Fruit fly (Drosophila melanogaster): ENCODE results near the gene CG17834.

The CG17834 gene

dm6 chr2L:8514748-8515147, 14.2 kb upstream of the CG17834 start, which contains the start of the genes CG13097 and PIG-U (continued):
- TF ChIP-seq MBD-R2 (GFP tag; IDR thresholded peaks at IDR 0.05) (peak; percentile 91; the same call in 1 of the 2 replicates), eyg (GFP tag; optimal IDR thresholded peaks at IDR 0.05) (no peak), CG3065 (GFP tag; optimal IDR thresholded peaks at IDR 0.05) (peak; percentile 53), CG3281 (GFP tag; optimal IDR thresholded peaks at IDR 0.05) (peak; percentile 77), knrl (GFP tag; IDR thresholded peaks at IDR 0.05; ENCODE audit: partially characterized antibody) (peak; percentile 95), lmd (GFP tag; IDR thresholded peaks at IDR 0.05) (peak; percentile 72), CG4404 (GFP tag; IDR thresholded peaks at IDR 0.05) (peak; percentile 68), fd96Cb (tag; optimal IDR thresholded peaks at IDR 0.05) (peak; percentile 53), CG7271 (tag; optimal IDR thresholded peaks at IDR 0.05) (peak; percentile 33), Ssrp (tag; optimal IDR thresholded peaks at IDR 0.05) (peak; percentile 63), cg (GFP tag; optimal IDR thresholded peaks at IDR 0.05) (no peak), ewg (GFP tag; optimal IDR thresholded peaks at IDR 0.05) (peak; percentile 34), fd102C (GFP tag; optimal IDR thresholded peaks at IDR 0.05) (peak; percentile 36), CG12391 (tag; optimal IDR thresholded peaks at IDR 0.05) (peak; percentile 91), CG3726 (GFP tag; IDR thresholded peaks at IDR 0.05) (no peak), ind (GFP tag; optimal IDR thresholded peaks at IDR 0.05) (peak; percentile 87), CG5245 (GFP tag; optimal IDR thresholded peaks at IDR 0.05) (peak; percentile 58), inv (GFP tag; IDR thresholded peaks at IDR 0.05; ENCODE audit: partially characterized antibody) (peak; percentile 88), dati (GFP tag; IDR thresholded peaks at IDR 0.05) (no peak), CG10267 (tag; optimal IDR thresholded peaks at IDR 0.05) (peak; percentile 84), CG1603 (tag; optimal IDR thresholded peaks at IDR 0.05) (peak; percentile 18), trh (GFP tag; optimal IDR thresholded peaks at IDR 0.05) (peak; percentile 62), Lhr (GFP tag; optimal IDR thresholded peaks at IDR 0.05) (peak; percentile 62), salm (tag; optimal IDR thresholded peaks at IDR 0.05) (peak; percentile 34), Drgx (GFP tag; IDR thresholded peaks at IDR 0.05) (peak; percentile 68; the same call in 1 of the 2 replicates), Max (GFP tag; optimal IDR thresholded peaks at IDR 0.05) (peak; percentile 90), kay (GFP tag; optimal IDR thresholded peaks at IDR 0.05) (peak; percentile 69), CG9876 (GFP tag; optimal IDR thresholded peaks at IDR 0.05) (peak; percentile 35), Antp (GFP tag; optimal IDR thresholded peaks at IDR 0.05) (peak; percentile 64), CG10959 (GFP tag; IDR thresholded peaks at IDR 0.05) (peak; percentile 58; the same call in 1 of the 2 replicates), CG17359 (tag; optimal IDR thresholded peaks at IDR 0.05) (peak; percentile 74), Xbp1 (GFP tag; optimal IDR thresholded peaks at IDR 0.05) (peak; percentile 87), PHDP (tag; optimal IDR thresholded peaks at IDR 0.05) (peak; percentile 75), grau (tag; optimal IDR thresholded peaks at IDR 0.05) (peak; percentile 77), tup (GFP tag; optimal IDR thresholded peaks at IDR 0.05) (peak; percentile 84), fd64A (GFP tag; optimal IDR thresholded peaks at IDR 0.05) (peak; percentile 31), CG7786 (GFP tag; optimal IDR thresholded peaks at IDR 0.05) (peak; percentile 69), E2f2 (GFP tag; IDR thresholded peaks at IDR 0.05) (peak; percentile 77), CG2678 (tag; optimal IDR thresholded peaks at IDR 0.05) (no peak), CG12744 (GFP tag; optimal IDR thresholded peaks at IDR 0.05) (peak; percentile 67), CG13424 (tag; optimal IDR thresholded peaks at IDR 0.05) (peak; percentile 86), CG11560 (tag; IDR thresholded peaks at IDR 0.05) (0 out of 3 replicates have a peak, but pooled peaks have one; percentile 50), ash1 (GFP tag; optimal IDR thresholded peaks at IDR 0.05) (no peak), CG30020 (tag; optimal IDR thresholded peaks at IDR 0.05) (peak; percentile 77), CG2202 (tag; optimal IDR thresholded peaks at IDR 0.05) (peak; percentile 55), Eip74EF (GFP tag; optimal IDR thresholded peaks at IDR 0.05) (no peak), Hand (GFP tag; optimal IDR thresholded peaks at IDR 0.05) (peak; percentile 59), ftz-f1 (GFP tag; optimal IDR thresholded peaks at IDR 0.05) (no peak), CG3838 (GFP tag; optimal IDR thresholded peaks at IDR 0.05) (peak; percentile 29), Dfd (GFP tag; optimal IDR thresholded peaks at IDR 0.05) (no peak)
